Worm (Caenorhabditis elegans): ENCODE results near the gene C25F9.12.

C25F9.12 gene

DNA sequence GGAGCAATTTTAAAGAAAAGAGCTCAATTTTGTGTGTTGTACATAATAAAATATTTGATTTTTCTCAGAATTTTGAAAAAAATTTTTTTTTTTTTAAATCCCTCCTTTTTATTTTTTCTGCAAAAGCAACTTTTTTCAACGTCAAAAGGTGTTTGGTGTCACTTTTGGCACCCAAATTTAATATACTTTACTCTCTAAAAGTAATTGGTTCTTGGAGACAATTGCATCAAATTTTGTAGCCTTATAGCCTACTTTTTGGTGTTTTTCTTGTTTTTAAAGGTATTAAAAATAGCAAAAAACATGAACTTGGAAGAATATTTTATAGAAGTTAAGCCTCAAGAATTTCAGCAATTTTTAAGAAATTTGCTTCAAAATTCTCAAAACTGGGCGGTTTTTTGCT, 21.8 kb downstream of the C25F9.12 start, which contains the start of gene srw-84:
Gene srw-84, plus strand, starts transcription at position 301 of the 400 bp plus-strand sequence.
- TF ChIP-seq dao-5 (tag; optimal IDR thresholded peaks at IDR 0.05) (no peak), him-1 (tag; optimal IDR thresholded peaks at IDR 0.05) (no peak), W03F9.2 (tag; optimal IDR thresholded peaks at IDR 0.05) (no peak)

DNA sequence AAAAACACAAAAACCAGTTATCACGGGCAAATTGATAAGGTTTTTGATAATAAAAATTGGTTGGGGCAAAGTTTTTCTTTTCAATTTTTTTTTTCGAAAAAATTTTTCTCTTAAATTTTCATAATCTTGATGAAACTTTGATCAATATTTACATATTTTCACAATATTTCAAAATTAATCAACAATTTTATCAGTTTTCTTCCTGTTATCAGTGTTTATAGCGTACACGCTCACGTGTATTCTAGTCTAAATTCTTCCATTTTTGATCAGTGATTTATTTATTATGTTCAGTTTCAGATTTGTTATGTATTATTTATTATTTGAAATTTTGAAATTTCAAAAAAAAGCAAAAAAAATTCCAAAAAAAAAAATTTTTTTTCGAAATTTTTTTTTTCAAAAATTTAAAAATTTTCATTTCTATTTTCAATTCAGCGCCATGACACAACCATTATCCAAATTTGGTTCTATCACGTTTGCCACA, 25.7 kb downstream of the C25F9.12 start, which contains the start of gene nceh-1:
Gene nceh-1, plus strand, starts transcription at position 431 of the 481 bp plus-strand sequence.
- no peak for TF ChIP-seq W03F9.2 (tag; optimal IDR thresholded peaks at IDR 0.05)
- no peak for TF ChIP-seq dao-5 (tag; optimal IDR thresholded peaks at IDR 0.05)
- TF ChIP-seq him-1 (tag; optimal IDR thresholded peaks at IDR 0.05), result no peak

DNA sequence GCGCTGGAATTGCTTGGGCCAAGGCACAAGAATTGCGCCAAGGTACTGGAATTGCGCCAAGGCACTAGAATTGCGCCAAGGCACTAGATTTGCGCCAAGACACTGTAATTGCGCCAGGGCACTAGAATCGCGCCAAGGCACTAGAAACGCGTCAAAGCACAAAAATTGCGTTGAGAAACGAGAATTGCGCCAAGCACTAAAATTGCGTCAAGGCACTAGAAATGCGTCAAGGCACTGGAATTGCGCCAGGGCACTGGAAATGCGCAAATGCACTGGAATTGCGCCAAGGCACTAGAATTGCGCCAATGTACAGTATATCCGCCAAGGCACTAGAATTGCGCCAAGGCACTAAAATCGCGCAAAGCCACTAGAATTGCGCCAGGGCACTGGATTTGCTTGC, 31.0 kb downstream of the C25F9.12 start:
- no peak for TF ChIP-seq W03F9.2 (tag; optimal IDR thresholded peaks at IDR 0.05)
- TF ChIP-seq dao-5 (tag; optimal IDR thresholded peaks at IDR 0.05), result no peak
- no peak for TF ChIP-seq him-1 (tag; optimal IDR thresholded peaks at IDR 0.05)

DNA sequence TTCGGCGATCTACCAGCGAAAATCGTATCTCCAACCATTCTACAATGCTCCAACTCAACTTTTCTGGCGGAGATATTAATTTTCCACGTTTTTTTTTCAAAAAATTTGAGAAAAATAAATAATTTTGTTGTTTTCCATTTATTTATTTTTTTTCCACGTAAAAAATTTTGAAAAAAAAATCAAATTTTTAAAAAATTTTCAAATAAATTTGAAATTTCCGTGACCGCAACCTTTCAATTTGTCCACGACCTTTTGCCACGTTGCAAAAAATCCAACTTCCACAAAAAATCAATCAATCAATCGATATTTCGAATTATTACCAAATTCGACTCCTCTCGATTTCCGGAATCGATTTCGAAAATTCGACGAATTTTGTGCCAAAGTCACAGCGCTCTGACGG, 31.5 kb downstream of the C25F9.12 start, which contains the start of gene Y43F8A.2:
Gene Y43F8A.2, plus strand, starts transcription at position 301 of the 400 bp plus-strand sequence.
- TF ChIP-seq him-1 (tag; optimal IDR thresholded peaks at IDR 0.05), result no peak
- TF ChIP-seq dao-5 (tag; optimal IDR thresholded peaks at IDR 0.05), result no peak
- no peak for TF ChIP-seq W03F9.2 (tag; optimal IDR thresholded peaks at IDR 0.05)

DNA sequence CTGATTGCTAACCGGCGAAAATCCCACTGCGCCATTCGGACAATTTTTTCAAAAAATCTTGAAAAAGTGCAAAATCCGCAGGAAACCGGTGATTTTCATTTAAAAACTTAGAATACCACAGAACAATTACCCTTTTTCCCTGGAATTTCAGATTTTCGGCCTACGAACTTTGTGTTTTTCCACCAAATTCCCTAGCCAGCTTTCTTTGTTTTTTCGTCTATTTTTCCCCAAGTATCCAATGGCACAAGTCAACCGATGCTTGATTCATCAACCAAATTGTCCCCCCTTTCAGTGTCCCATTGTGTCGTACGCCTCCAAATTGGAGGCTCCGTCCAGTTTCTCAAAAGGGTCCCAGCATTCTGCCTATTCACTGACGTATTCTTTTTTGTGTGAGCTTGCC, 32.6 kb downstream of the C25F9.12 start, which contains the start of gene Y43F8A.1:
Gene Y43F8A.1, plus strand, starts transcription at position 301 of the 400 bp plus-strand sequence.
- TF ChIP-seq him-1 (tag; optimal IDR thresholded peaks at IDR 0.05) (no peak), W03F9.2 (tag; optimal IDR thresholded peaks at IDR 0.05) (no peak), dao-5 (tag; optimal IDR thresholded peaks at IDR 0.05) (no peak)

ce11 chrV:19362568-19362967, 40.2 kb downstream of the C25F9.12 start, which contains the start of gene C14B4.2:
Gene C14B4.2, minus strand, starts transcription at chrV:19362668.
- TF ChIP-seq dao-5 (tag; optimal IDR thresholded peaks at IDR 0.05), result no peak
- TF ChIP-seq him-1 (tag; optimal IDR thresholded peaks at IDR 0.05), result no peak
- TF ChIP-seq W03F9.2 (tag; optimal IDR thresholded peaks at IDR 0.05), result no peak

- TF ChIP-seq dao-5 (tag; optimal IDR thresholded peaks at IDR 0.05), result no peak
- no peak for TF ChIP-seq him-1 (tag; optimal IDR thresholded peaks at IDR 0.05)
- no peak for TF ChIP-seq W03F9.2 (tag; optimal IDR thresholded peaks at IDR 0.05)
Observed at ce11 chrV:19358039-19358438, 44.7 kb downstream of the C25F9.12 start.

ce11 chrV:19356717-19357116, 46.0 kb downstream of the C25F9.12 start:
- TF ChIP-seq W03F9.2 (tag; optimal IDR thresholded peaks at IDR 0.05) (no peak), him-1 (tag; optimal IDR thresholded peaks at IDR 0.05) (no peak), dao-5 (tag; optimal IDR thresholded peaks at IDR 0.05) (no peak)

ce11 chrV:19355219-19355618, 47.5 kb downstream of the C25F9.12 start:
- no peak for TF ChIP-seq dao-5 (tag; optimal IDR thresholded peaks at IDR 0.05)
- TF ChIP-seq him-1 (tag; optimal IDR thresholded peaks at IDR 0.05), result no peak
- TF ChIP-seq W03F9.2 (tag; optimal IDR thresholded peaks at IDR 0.05), result no peak

DNA sequence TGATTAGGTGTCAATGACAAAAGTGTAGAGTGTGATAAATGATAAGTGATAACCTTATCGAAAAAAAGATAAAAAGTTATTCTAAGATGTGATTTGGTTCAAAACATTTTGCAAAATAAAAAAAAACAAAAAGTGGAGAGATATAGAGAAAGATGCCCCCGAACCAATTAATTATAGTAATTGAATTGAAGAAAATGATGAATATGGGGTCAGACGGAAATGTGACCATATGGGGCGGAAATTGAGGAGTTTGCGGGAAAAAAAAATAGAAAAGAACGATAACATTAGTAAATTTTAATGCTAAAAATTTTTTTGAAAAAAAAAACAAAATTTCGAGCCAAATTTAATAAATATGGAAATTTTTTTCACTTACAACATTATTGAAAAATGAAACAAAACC, 48.2 kb downstream of the C25F9.12 start:
- TF ChIP-seq dao-5 (tag; optimal IDR thresholded peaks at IDR 0.05), result no peak
- no peak for TF ChIP-seq him-1 (tag; optimal IDR thresholded peaks at IDR 0.05)
- TF ChIP-seq W03F9.2 (tag; optimal IDR thresholded peaks at IDR 0.05), result no peak

Data from whole organism, L4/young adult.